Fruit fly (Drosophila melanogaster): Measurements from ENCODE around the gene Rab11.

Gene Rab11

DNA sequence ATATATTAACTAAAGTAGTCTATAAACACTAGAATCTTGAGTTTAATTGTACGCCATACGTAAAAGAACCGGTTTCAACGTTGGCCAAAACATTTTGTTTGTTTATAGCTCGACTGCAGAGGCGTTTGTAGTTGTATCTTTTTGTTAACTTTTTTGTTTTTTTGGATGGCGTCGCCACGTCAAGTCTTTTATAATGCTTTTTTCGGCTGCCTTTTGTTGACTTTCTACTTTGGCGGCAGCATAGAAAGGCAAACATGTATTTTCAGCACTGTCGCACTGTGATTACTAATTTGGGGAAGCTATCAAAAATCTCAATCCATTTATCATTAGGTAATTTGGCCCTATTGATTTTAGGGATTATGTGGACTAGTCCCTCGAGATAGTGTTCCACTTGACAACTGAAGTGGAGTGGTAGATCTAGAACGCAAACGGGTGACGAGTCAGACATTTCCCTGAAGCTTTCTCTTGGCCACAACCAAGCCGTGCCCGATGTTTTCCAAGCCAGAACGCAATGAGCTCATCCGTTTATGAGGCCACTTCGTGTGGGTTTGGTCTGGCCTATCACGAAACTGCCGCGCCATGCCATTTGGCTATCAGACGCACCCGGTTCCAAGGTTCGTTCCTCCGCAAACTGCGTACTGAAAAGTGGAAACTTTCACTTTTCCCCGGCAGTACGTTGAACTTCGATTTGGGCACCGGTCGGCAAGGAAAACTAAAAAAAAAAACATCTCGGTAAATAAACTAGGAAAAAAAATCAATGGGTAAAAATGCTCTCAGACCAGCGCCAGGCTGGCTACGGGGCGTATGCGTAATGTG lies 44.5 kb upstream of the Rab11 start:
- TF ChIP-seq pan (optimal IDR thresholded peaks at IDR 0.05): no peak
- TF ChIP-seq Dif (GFP tag; optimal IDR thresholded peaks at IDR 0.05; ENCODE audit: partially characterized antibody): no peak
- TF ChIP-seq Rel (GFP tag; optimal IDR thresholded peaks at IDR 0.05): no peak
- TF ChIP-seq Rel (tag; optimal IDR thresholded peaks at IDR 0.05): no peak
- TF ChIP-seq CG32264 (GFP tag; optimal IDR thresholded peaks at IDR 0.05): no peak
- no peak for TF ChIP-seq woc (GFP tag; optimal IDR thresholded peaks at IDR 0.05)
- no peak for TF ChIP-seq sv (GFP tag; optimal IDR thresholded peaks at IDR 0.05)
- TF ChIP-seq Abd-B (GFP tag; optimal IDR thresholded peaks at IDR 0.05): no peak
- no peak for TF ChIP-seq rgr (GFP tag; optimal IDR thresholded peaks at IDR 0.05)
- no peak for TF ChIP-seq GATAd (GFP tag; optimal IDR thresholded peaks at IDR 0.05)
- no peak for TF ChIP-seq lola (GFP tag; optimal IDR thresholded peaks at IDR 0.05)
- no peak for TF ChIP-seq sage (GFP tag; optimal IDR thresholded peaks at IDR 0.05)
- no peak for TF ChIP-seq jim (GFP tag; optimal IDR thresholded peaks at IDR 0.05)
- TF ChIP-seq Jra (GFP tag; optimal IDR thresholded peaks at IDR 0.05): no peak

dm6 chr3R:21067543-21067942 lies 43.7 kb upstream of the Rab11 start:
- no peak for TF ChIP-seq Jra (GFP tag; optimal IDR thresholded peaks at IDR 0.05)
- TF ChIP-seq br (GFP tag; optimal IDR thresholded peaks at IDR 0.05): peak; percentile 34

DNA sequence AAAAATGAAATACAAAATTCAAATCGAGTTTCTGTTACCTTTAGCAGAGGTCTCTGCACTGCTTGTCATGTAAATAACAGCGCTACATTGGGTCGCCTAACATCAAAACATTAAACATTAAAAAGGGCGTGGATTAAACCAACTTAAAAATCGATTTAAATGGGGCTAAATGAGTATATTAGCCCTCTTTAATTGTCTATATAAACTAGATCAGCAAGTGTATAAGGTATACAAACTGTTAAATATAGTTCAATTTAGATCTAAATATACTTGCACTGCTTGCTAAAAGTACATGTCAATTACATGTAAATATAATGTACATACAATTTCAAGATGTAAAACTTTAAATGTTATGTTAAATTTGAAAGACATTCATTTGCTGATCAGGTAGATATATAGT lies 41.5 kb upstream of the Rab11 start:
- TF ChIP-seq foxo (GFP tag; optimal IDR thresholded peaks at IDR 0.05) (no peak), psq (GFP tag; optimal IDR thresholded peaks at IDR 0.05) (no peak), br (GFP tag; optimal IDR thresholded peaks at IDR 0.05) (no peak), Myc (optimal IDR thresholded peaks at IDR 0.05) (peak; percentile 17)

dm6 chr3R:21071312-21071711 lies 39.9 kb upstream of the Rab11 start:
- TF ChIP-seq sv (GFP tag; optimal IDR thresholded peaks at IDR 0.05) (no peak), ey (GFP tag; optimal IDR thresholded peaks at IDR 0.05) (no peak), Abd-B (GFP tag; optimal IDR thresholded peaks at IDR 0.05) (no peak), dl (GFP tag; optimal IDR thresholded peaks at IDR 0.05; ENCODE audit: insufficient read depth in 1 of 2, partially characterized antibody in 2 of 2) (no peak), dmrt93B (GFP tag; optimal IDR thresholded peaks at IDR 0.05) (no peak), woc (GFP tag; optimal IDR thresholded peaks at IDR 0.05) (no peak), brk (GFP tag; optimal IDR thresholded peaks at IDR 0.05) (no peak), Hr83 (GFP tag; optimal IDR thresholded peaks at IDR 0.05; ENCODE audit: poor library complexity, severe bottlenecking) (no peak), sage (GFP tag; optimal IDR thresholded peaks at IDR 0.05) (no peak), Mio (GFP tag; optimal IDR thresholded peaks at IDR 0.05) (no peak), Myc (optimal IDR thresholded peaks at IDR 0.05) (no peak), Hnf4 (GFP tag; optimal IDR thresholded peaks at IDR 0.05) (no peak), br (GFP tag; optimal IDR thresholded peaks at IDR 0.05) (no peak), h (GFP tag; optimal IDR thresholded peaks at IDR 0.05) (no peak)

- TF ChIP-seq usp (GFP tag; optimal IDR thresholded peaks at IDR 0.05) (no peak), N (GFP tag; optimal IDR thresholded peaks at IDR 0.05) (no peak), dl (GFP tag; optimal IDR thresholded peaks at IDR 0.05; ENCODE audit: insufficient read depth in 1 of 2, partially characterized antibody in 2 of 2) (no peak), Dif (GFP tag; optimal IDR thresholded peaks at IDR 0.05; ENCODE audit: partially characterized antibody) (no peak), Dfd (GFP tag; optimal IDR thresholded peaks at IDR 0.05) (no peak), Mio (GFP tag; optimal IDR thresholded peaks at IDR 0.05) (no peak), tai (GFP tag; optimal IDR thresholded peaks at IDR 0.05) (no peak), CrebA (GFP tag; optimal IDR thresholded peaks at IDR 0.05; ENCODE audit: borderline replicate concordance) (no peak), brk (GFP tag; optimal IDR thresholded peaks at IDR 0.05) (no peak), dsf (GFP tag; optimal IDR thresholded peaks at IDR 0.05; ENCODE audit: borderline replicate concordance) (no peak), br (GFP tag; optimal IDR thresholded peaks at IDR 0.05) (no peak), OdsH (GFP tag; optimal IDR thresholded peaks at IDR 0.05) (no peak), psq (GFP tag; optimal IDR thresholded peaks at IDR 0.05) (no peak), sv (GFP tag; optimal IDR thresholded peaks at IDR 0.05) (no peak), HLH106 (tag; optimal IDR thresholded peaks at IDR 0.05) (no peak)
Observed at dm6 chr3R:21071943-21072500, 39.2 kb upstream of the Rab11 start.
